Fruit fly (Drosophila melanogaster) Kc167 (cell line): ENCODE results near the gene CG2691.

Experiments used
- Sin3A ChIP-seq: fragments of >200 bp; optimal IDR thresholded peaks from 2 replicates; lab custom pipeline; 2018; ENCODE audit warnings: missing external identifiers
- h ChIP-seq: fragments of >200 bp; optimal IDR thresholded peaks from 3 replicates; lab custom pipeline; 2018; ENCODE audit warnings: missing external identifiers
- psq ChIP-seq: fragments of >200 bp; optimal IDR thresholded peaks from 2 replicates; lab custom pipeline; 2017; ENCODE audit warnings: missing external identifiers
- ttk ChIP-seq: sonication (Bioruptor generic); optimal IDR thresholded peaks from 2 replicates; lab custom pipeline; 2017; ENCODE audit warnings: missing external identifiers

DNA sequence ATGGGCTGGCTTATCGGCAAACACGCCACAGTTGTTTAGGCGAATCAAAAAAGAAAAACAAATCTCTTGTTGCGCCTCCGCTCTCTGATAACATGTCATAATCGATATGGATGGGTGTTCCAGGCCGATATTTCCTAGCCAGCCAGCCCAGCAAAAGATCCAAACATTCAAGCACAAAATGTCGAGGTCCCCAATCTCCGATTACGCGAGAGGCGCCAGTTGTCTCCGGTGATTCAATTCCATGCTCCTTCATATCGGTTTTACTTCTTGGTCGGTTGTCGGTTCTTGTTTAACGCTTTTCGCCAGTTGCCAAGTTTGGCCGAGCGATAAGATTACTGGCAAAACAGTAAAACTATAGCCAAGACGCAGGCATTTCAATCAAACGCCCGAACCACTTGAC is 22.0 kb upstream of the CG2691 start:
- no peak for TF ChIP-seq ttk (lab: Kevin White, UChicago)
- TF ChIP-seq h (lab: Kevin White, UChicago): no peak
- TF ChIP-seq psq (lab: Kevin White, UChicago): no peak
- TF ChIP-seq Sin3A (lab: Kevin White, UChicago): no peak
